Worm (Caenorhabditis elegans) whole organism, L2 larva: ENCODE measurements around the gene R04B5.5.
A peak's percentile ranks its signal among the peaks of the same experiment; 100 is the strongest.

Experiments used
- C34F6.9 ChIP-seq: fragments of 150-350 bp; optimal IDR thresholded peaks from 2 replicates; lab custom pipeline; 2014; ENCODE audit warnings: missing biosample characterization, missing genetic modification characterization
- F13H6.1 ChIP-seq: sonication (generic microtip); optimal IDR thresholded peaks from 2 replicates; lab custom pipeline; 2016; ENCODE audit warnings: missing genetic modification characterization, missing compliant biosample characterization
- R02D3.7 ChIP-seq: fragments of 150-350 bp; optimal IDR thresholded peaks from 2 replicates; lab custom pipeline; 2014; ENCODE audit warnings: missing biosample characterization, missing genetic modification characterization
- Y55F3AM.14 ChIP-seq: fragments of 200-800 bp; sonication (Bioruptor generic); optimal IDR thresholded peaks from 2 replicates; lab custom pipeline; 2018; ENCODE audit warnings: mild to moderate bottlenecking, missing genetic modification characterization, missing compliant biosample characterization
- ZK546.5 ChIP-seq: sonication (generic microtip); optimal IDR thresholded peaks from 2 replicates; lab custom pipeline; 2017; ENCODE audit warnings: missing biosample characterization, missing genetic modification characterization
- alr-1 ChIP-seq: fragments of 150-350 bp; optimal IDR thresholded peaks from 2 replicates; lab custom pipeline; 2014; ENCODE audit warnings: missing biosample characterization, missing genetic modification characterization
- aly-2 ChIP-seq: fragments of 150-350 bp; optimal IDR thresholded peaks from 2 replicates; lab custom pipeline; 2014; ENCODE audit warnings: missing biosample characterization, missing genetic modification characterization
- ama-1 ChIP-seq: fragments of 150-350 bp; optimal IDR thresholded peaks from 2 replicates; lab custom pipeline; 2018; ENCODE audit warnings: inconsistent platforms
- blmp-1 ChIP-seq: sonication (generic microtip); optimal IDR thresholded peaks from 2 replicates; lab custom pipeline; 2017; ENCODE audit warnings: missing genetic modification characterization, mild to moderate bottlenecking, missing compliant biosample characterization, antibody characterized with exemption, moderate library complexity; ENCODE audit not compliant: insufficient read depth
- ceh-16 ChIP-seq: fragments of 150-350 bp; optimal IDR thresholded peaks from 2 replicates; lab custom pipeline; 2014; ENCODE audit warnings: missing biosample characterization, missing genetic modification characterization
- ceh-82 ChIP-seq: fragments of 150-350 bp; optimal IDR thresholded peaks from 2 replicates; lab custom pipeline; 2014; ENCODE audit warnings: missing biosample characterization, missing genetic modification characterization
- crh-2 ChIP-seq: sonication (generic microtip); optimal IDR thresholded peaks from 2 replicates; lab custom pipeline; 2017; ENCODE audit warnings: missing biosample characterization, missing genetic modification characterization
- dmd-4 ChIP-seq: sonication (generic microtip); optimal IDR thresholded peaks from 2 replicates; lab custom pipeline; 2017; ENCODE audit warnings: missing biosample characterization, missing genetic modification characterization
- egl-27 ChIP-seq: sonication (generic microtip); optimal IDR thresholded peaks from 3 replicates; lab custom pipeline; 2017; ENCODE audit warnings: missing biosample characterization, missing genetic modification reagents, missing genetic modification characterization
- elt-1 ChIP-seq: fragments of 150-350 bp; optimal IDR thresholded peaks from 2 replicates; lab custom pipeline; 2014; ENCODE audit warnings: missing biosample characterization, missing genetic modification characterization
- elt-3 ChIP-seq: sonication (generic microtip); optimal IDR thresholded peaks from 2 replicates; lab custom pipeline; 2017; ENCODE audit warnings: missing biosample characterization, missing genetic modification characterization
- fos-1 ChIP-seq: fragments of 150-350 bp; optimal IDR thresholded peaks from 2 replicates; lab custom pipeline; 2014; ENCODE audit warnings: missing biosample characterization, missing genetic modification characterization
- gmeb-1 ChIP-seq: fragments of 150-350 bp; optimal IDR thresholded peaks from 2 replicates; lab custom pipeline; 2014; ENCODE audit warnings: missing biosample characterization, missing genetic modification characterization
- lin-11 ChIP-seq: fragments of 150-350 bp; sonication (generic microtip); optimal IDR thresholded peaks from 2 replicates; lab custom pipeline; 2014; ENCODE audit warnings: missing biosample characterization, missing genetic modification characterization, inconsistent platforms, mixed read lengths
- lin-13 ChIP-seq: fragments of 150-350 bp; optimal IDR thresholded peaks from 2 replicates; lab custom pipeline; 2014; ENCODE audit warnings: missing biosample characterization, missing genetic modification reagents, missing genetic modification characterization
- lin-39 ChIP-seq: fragments of 150-350 bp; optimal IDR thresholded peaks from 2 replicates; lab custom pipeline; 2014; ENCODE audit warnings: missing biosample characterization, missing genetic modification reagents, missing genetic modification characterization
- lsy-2 ChIP-seq, 2 experiments: fragments of 150-350 bp in 1 of 2; sonication (generic microtip) in 1 of 2; optimal IDR thresholded peaks; 2 replicates each; lab custom pipeline; 2014 to 2017; ENCODE audit warnings: missing biosample characterization in 2 of 2, missing genetic modification characterization in 2 of 2
- mab-5 ChIP-seq: fragments of 150-350 bp; optimal IDR thresholded peaks from 2 replicates; lab custom pipeline; 2014; ENCODE audit warnings: missing biosample characterization, missing genetic modification characterization
- mbf-1 ChIP-seq: sonication (generic microtip); optimal IDR thresholded peaks from 2 replicates; lab custom pipeline; 2017; ENCODE audit warnings: missing biosample characterization, missing genetic modification characterization
- mdl-1 ChIP-seq, 2 experiments: fragments of 150-350 bp in 1 of 2; sonication (generic microtip) in 1 of 2; optimal IDR thresholded peaks; 2 replicates each; lab custom pipeline; 2017; ENCODE audit warnings: missing biosample characterization in 2 of 2, missing genetic modification characterization in 2 of 2
- nhr-10 ChIP-seq: sonication (generic microtip); optimal IDR thresholded peaks from 2 replicates; lab custom pipeline; 2017; ENCODE audit warnings: missing biosample characterization, missing genetic modification characterization
- nhr-11 ChIP-seq: fragments of 150-350 bp; optimal IDR thresholded peaks from 2 replicates; lab custom pipeline; 2014; ENCODE audit warnings: missing biosample characterization, missing genetic modification characterization
- nhr-12 ChIP-seq: fragments of 150-350 bp; optimal IDR thresholded peaks from 2 replicates; lab custom pipeline; 2014; ENCODE audit warnings: missing biosample characterization, missing genetic modification characterization
- nhr-129 ChIP-seq: fragments of 150-350 bp; optimal IDR thresholded peaks from 2 replicates; lab custom pipeline; 2014; ENCODE audit warnings: missing biosample characterization, missing genetic modification characterization
- nhr-21 ChIP-seq: fragments of 150-350 bp; optimal IDR thresholded peaks from 2 replicates; lab custom pipeline; 2014; ENCODE audit warnings: missing biosample characterization, missing genetic modification characterization
- nhr-237 ChIP-seq: fragments of 150-350 bp; optimal IDR thresholded peaks from 2 replicates; lab custom pipeline; 2014; ENCODE audit warnings: missing biosample characterization, missing genetic modification characterization
- nhr-25 ChIP-seq: fragments of 150-350 bp; sonication (generic microtip); optimal IDR thresholded peaks from 3 replicates; lab custom pipeline; 2014; ENCODE audit warnings: missing biosample characterization, missing genetic modification characterization
- nhr-6 ChIP-seq: fragments of 150-350 bp; optimal IDR thresholded peaks from 2 replicates; lab custom pipeline; 2014; ENCODE audit warnings: missing biosample characterization, missing genetic modification characterization
- nhr-77 ChIP-seq: fragments of 150-350 bp; optimal IDR thresholded peaks from 2 replicates; lab custom pipeline; 2014; ENCODE audit warnings: missing biosample characterization, missing genetic modification characterization
- peb-1 ChIP-seq: fragments of 150-350 bp; optimal IDR thresholded peaks from 2 replicates; lab custom pipeline; 2014; ENCODE audit warnings: missing biosample characterization, missing genetic modification characterization
- sem-4 ChIP-seq: fragments of 150-350 bp; optimal IDR thresholded peaks from 2 replicates; lab custom pipeline; 2014; ENCODE audit warnings: missing biosample characterization, missing genetic modification reagents, missing genetic modification characterization
- skn-1 ChIP-seq: sonication (generic microtip); optimal IDR thresholded peaks from 2 replicates; lab custom pipeline; 2017; ENCODE audit warnings: missing biosample characterization, missing genetic modification characterization
- sma-3 ChIP-seq: sonication (generic microtip); optimal IDR thresholded peaks from 2 replicates; lab custom pipeline; 2016; ENCODE audit warnings: missing genetic modification reagents, missing genetic modification characterization, missing compliant biosample characterization
- sma-9 ChIP-seq, 2 experiments: fragments of 150-350 bp in 1 of 2; sonication (generic microtip) in 1 of 2; optimal IDR thresholded peaks; 2 replicates each; lab custom pipeline; 2014 to 2016; ENCODE audit warnings: missing genetic modification characterization in 2 of 2, mild to moderate bottlenecking in 1 of 2, missing biosample characterization in 1 of 2, missing compliant biosample characterization in 1 of 2, missing genetic modification reagents in 1 of 2, moderate library complexity in 1 of 2
- snpc-4 ChIP-seq: fragments of 150-350 bp; optimal IDR thresholded peaks from 2 replicates; lab custom pipeline; 2014; ENCODE audit warnings: missing biosample characterization, missing genetic modification characterization
- unc-39 ChIP-seq: fragments of 150-350 bp; optimal IDR thresholded peaks from 2 replicates; lab custom pipeline; 2014; ENCODE audit warnings: missing biosample characterization, missing genetic modification characterization
- unc-55 ChIP-seq: fragments of 150-350 bp; sonication (generic microtip); optimal IDR thresholded peaks from 3 replicates; lab custom pipeline; 2014; ENCODE audit warnings: missing biosample characterization, missing genetic modification reagents, missing genetic modification characterization
- unc-62 ChIP-seq: fragments of 150-350 bp; optimal IDR thresholded peaks from 2 replicates; lab custom pipeline; 2014; ENCODE audit warnings: missing biosample characterization, missing genetic modification reagents, missing genetic modification characterization
- zag-1 ChIP-seq: fragments of 150-350 bp; optimal IDR thresholded peaks from 2 replicates; lab custom pipeline; 2014; ENCODE audit warnings: missing biosample characterization, missing genetic modification characterization
- ztf-1 ChIP-seq: fragments of 200-800 bp; sonication (Bioruptor generic); conservative IDR thresholded peaks from 2 replicates; pipeline ENCODE4 v1.3.6; 2022; ENCODE audit warnings: missing genetic modification characterization, missing compliant biosample characterization
- ztf-4 ChIP-seq: fragments of 150-350 bp; optimal IDR thresholded peaks from 2 replicates; lab custom pipeline; 2014; ENCODE audit warnings: missing biosample characterization, missing genetic modification characterization

Gene R04B5.5

DNA sequence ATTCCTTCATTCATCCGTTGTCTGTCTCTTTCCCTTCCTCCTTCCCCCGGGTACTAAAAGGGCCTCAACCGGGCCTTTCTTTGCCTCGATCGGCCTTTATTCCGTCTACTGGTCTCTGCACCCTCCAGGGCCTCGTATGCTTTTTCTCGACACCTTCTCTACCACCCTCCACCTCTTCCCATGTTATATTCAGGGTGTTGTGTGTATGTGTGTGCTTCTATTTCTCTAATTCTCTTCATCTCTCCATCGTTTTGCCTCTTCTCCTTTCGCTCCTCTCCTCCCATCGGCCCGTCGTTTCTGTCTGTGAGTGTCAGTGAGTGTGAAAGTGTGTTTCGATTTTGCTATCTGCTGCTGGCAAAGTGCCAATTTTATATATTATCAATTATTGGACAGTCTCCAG is 47.4 kb upstream of the R04B5.5 start:
- TF ChIP-seq nhr-129 (tag; lab: Kevin White, UChicago) = peak; percentile 84
- no peak for TF ChIP-seq aly-2 (tag; lab: Kevin White, UChicago)
- peak; percentile 81 for TF ChIP-seq sma-9 (GFP tag; optimal IDR thresholded peaks at IDR 0.05; lab: Kevin White, UChicago)
- TF ChIP-seq sma-9 (tag; optimal IDR thresholded peaks at IDR 0.05; lab: Kevin White, UChicago) = no peak
- peak; percentile 76 for TF ChIP-seq nhr-25
- peak; percentile 6 for TF ChIP-seq blmp-1
- TF ChIP-seq egl-27 = peak; percentile 67
- TF ChIP-seq ztf-4 (tag; lab: Kevin White, UChicago) = no peak
- peak; percentile 65 for TF ChIP-seq unc-55
- no peak for TF ChIP-seq peb-1 (tag; lab: Kevin White, UChicago)
- peak; percentile 19 to 86 for TF ChIP-seq lsy-2 (tag; optimal IDR thresholded peaks at IDR 0.05; lab: Kevin White, UChicago)
- no peak for TF ChIP-seq ceh-16 (tag; lab: Kevin White, UChicago)
- peak; percentile 50 for TF ChIP-seq Y55F3AM.14 (GFP tag; lab: Kevin White, UChicago)
- TF ChIP-seq nhr-12 (tag; lab: Kevin White, UChicago) = no peak
- TF ChIP-seq skn-1 (tag; lab: Kevin White, UChicago) = no peak
- TF ChIP-seq ZK546.5 = no peak
- peak; percentile 75 for TF ChIP-seq C34F6.9 (tag; lab: Kevin White, UChicago)
- peak; percentile 11 for TF ChIP-seq nhr-21 (tag; lab: Kevin White, UChicago)
- peak; percentile 67 for TF ChIP-seq sem-4 (tag; lab: Kevin White, UChicago)
- no peak for TF ChIP-seq unc-62
- no peak for TF ChIP-seq elt-3 (tag; lab: Kevin White, UChicago)
- TF ChIP-seq mbf-1 (tag; lab: Kevin White, UChicago) = no peak
- TF ChIP-seq ceh-82 = no peak
- TF ChIP-seq lin-39 (tag; lab: Kevin White, UChicago) = no peak
- peak; percentile 81 for TF ChIP-seq fos-1 (tag; lab: Kevin White, UChicago)
- peak; percentile 28 for TF ChIP-seq lin-11 (tag; lab: Kevin White, UChicago)
- TF ChIP-seq unc-39 (tag; lab: Kevin White, UChicago) = no peak
- TF ChIP-seq lin-13 (GFP tag; lab: Kevin White, UChicago) = peak; percentile 34
- peak; percentile 47 for TF ChIP-seq gmeb-1 (tag; lab: Kevin White, UChicago)
- peak; percentile 82 for TF ChIP-seq F13H6.1 (tag; lab: Kevin White, UChicago)
- no peak for TF ChIP-seq ama-1 (lab: Kevin White, UChicago)
- peak in 1 of 2 experiments; percentile 6 for TF ChIP-seq mdl-1 (tag; optimal IDR thresholded peaks at IDR 0.05; lab: Kevin White, UChicago)
- TF ChIP-seq mab-5 (tag; lab: Kevin White, UChicago) = peak; percentile 24
- TF ChIP-seq dmd-4 (tag; lab: Kevin White, UChicago) = no peak
- TF ChIP-seq alr-1 (tag; lab: Kevin White, UChicago) = no peak
- peak; percentile 71 for TF ChIP-seq sma-3
- TF ChIP-seq crh-2 (tag; lab: Kevin White, UChicago) = peak; percentile 73
- TF ChIP-seq ztf-1 (GFP tag; lab: Robert Waterston, UW) = no peak
- TF ChIP-seq nhr-77 (tag; lab: Kevin White, UChicago) = no peak
- peak; percentile 11 for TF ChIP-seq snpc-4 (tag; lab: Kevin White, UChicago)
- TF ChIP-seq nhr-6 (tag; lab: Kevin White, UChicago) = peak; percentile 27

DNA sequence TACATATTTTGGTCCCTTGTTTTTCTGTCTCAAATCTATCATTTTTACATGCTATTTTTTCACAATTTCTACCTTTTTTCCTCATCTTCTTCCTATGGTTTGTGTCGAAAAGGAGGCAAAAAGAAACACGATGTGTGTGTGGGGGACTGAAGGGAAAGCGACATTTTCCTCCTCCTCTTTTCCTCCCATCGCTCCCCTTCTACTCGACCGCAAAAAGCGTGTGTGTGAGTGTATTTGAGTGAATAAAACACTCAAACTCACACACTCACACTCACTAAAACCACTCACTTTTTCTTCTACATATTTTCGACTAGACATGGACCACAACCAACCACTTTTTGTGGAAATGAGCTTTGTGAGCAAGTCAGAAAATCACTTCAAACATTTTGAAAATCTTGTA is 45.8 kb upstream of the R04B5.5 start:
- no peak for TF ChIP-seq gmeb-1 (tag; lab: Kevin White, UChicago)
- TF ChIP-seq mab-5 (tag; lab: Kevin White, UChicago) = no peak
- TF ChIP-seq nhr-12 (tag; lab: Kevin White, UChicago) = no peak
- no peak for TF ChIP-seq unc-62
- peak; percentile 28 for TF ChIP-seq sem-4 (tag; lab: Kevin White, UChicago)
- TF ChIP-seq C34F6.9 (tag; lab: Kevin White, UChicago) = peak; percentile 52
- no peak for TF ChIP-seq Y55F3AM.14 (GFP tag; lab: Kevin White, UChicago)
- TF ChIP-seq nhr-21 (tag; lab: Kevin White, UChicago) = no peak
- TF ChIP-seq lin-13 (GFP tag; lab: Kevin White, UChicago) = no peak
- TF ChIP-seq elt-1 (tag; lab: Kevin White, UChicago) = no peak
- TF ChIP-seq nhr-237 (tag; lab: Kevin White, UChicago) = no peak
- peak; percentile 17 to 64 for TF ChIP-seq lsy-2 (tag; optimal IDR thresholded peaks at IDR 0.05; lab: Kevin White, UChicago)
- TF ChIP-seq R02D3.7 (tag; lab: Kevin White, UChicago) = no peak
- TF ChIP-seq nhr-77 (tag; lab: Kevin White, UChicago) = no peak
- TF ChIP-seq nhr-129 (tag; lab: Kevin White, UChicago) = peak; percentile 67
- TF ChIP-seq unc-39 (tag; lab: Kevin White, UChicago) = no peak
- TF ChIP-seq sma-3 = no peak
- peak; percentile 42 for TF ChIP-seq nhr-6 (tag; lab: Kevin White, UChicago)
- TF ChIP-seq blmp-1 = peak; percentile 31
- no peak for TF ChIP-seq alr-1 (tag; lab: Kevin White, UChicago)
- no peak for TF ChIP-seq dmd-4 (tag; lab: Kevin White, UChicago)
- no peak for TF ChIP-seq skn-1 (tag; lab: Kevin White, UChicago)
- TF ChIP-seq ceh-82 = no peak
- no peak for TF ChIP-seq ztf-4 (tag; lab: Kevin White, UChicago)
- no peak for TF ChIP-seq aly-2 (tag; lab: Kevin White, UChicago)
- no peak for TF ChIP-seq fos-1 (tag; lab: Kevin White, UChicago)
- TF ChIP-seq ama-1 (lab: Kevin White, UChicago) = no peak
- no peak for TF ChIP-seq nhr-10 (tag; lab: Kevin White, UChicago)
- TF ChIP-seq lin-11 (tag; lab: Kevin White, UChicago) = no peak
- no peak for TF ChIP-seq nhr-11 (tag; lab: Kevin White, UChicago)
- TF ChIP-seq snpc-4 (tag; lab: Kevin White, UChicago) = peak; percentile 2
- TF ChIP-seq lin-39 (tag; lab: Kevin White, UChicago) = no peak
- TF ChIP-seq egl-27 = no peak
- TF ChIP-seq ztf-1 (GFP tag; lab: Robert Waterston, UW) = no peak
- peak; percentile 65 for TF ChIP-seq unc-55
- no peak for TF ChIP-seq ZK546.5
- no peak for TF ChIP-seq peb-1 (tag; lab: Kevin White, UChicago)
- no peak for TF ChIP-seq elt-3 (tag; lab: Kevin White, UChicago)
- no peak for TF ChIP-seq nhr-25
- peak; percentile 24 for TF ChIP-seq crh-2 (tag; lab: Kevin White, UChicago)
- no peak for TF ChIP-seq zag-1 (tag; lab: Kevin White, UChicago)
